Worm (Caenorhabditis elegans) whole organism, late embryonic: ENCODE data around the gene pqn-35.

Experiments
- K02D7.2 ChIP-seq: sonication (generic microtip); optimal IDR thresholded peaks from 2 replicates; lab custom pipeline; 2017; ENCODE audit warnings: mild to moderate bottlenecking, missing genetic modification characterization, missing compliant biosample characterization
- T23F11.4 ChIP-seq: fragments of 200-800 bp; sonication (Bioruptor generic); optimal IDR thresholded peaks from 2 replicates; lab custom pipeline; 2018; ENCODE audit warnings: mild to moderate bottlenecking, missing genetic modification characterization, missing compliant biosample characterization
- ama-1 ChIP-seq: fragments of 150-350 bp; optimal IDR thresholded peaks from 2 replicates; lab custom pipeline; 2014
- ceh-9 ChIP-seq: sonication (generic microtip); optimal IDR thresholded peaks from 2 replicates; lab custom pipeline; 2016; ENCODE audit warnings: mild to moderate bottlenecking, missing genetic modification characterization, inconsistent platforms, missing compliant biosample characterization
- dmd-4 ChIP-seq: sonication (generic microtip); optimal IDR thresholded peaks from 2 replicates; lab custom pipeline; 2016; ENCODE audit warnings: borderline replicate concordance, missing genetic modification characterization, missing compliant biosample characterization
- dve-1 ChIP-seq: sonication (generic microtip); optimal IDR thresholded peaks from 2 replicates; lab custom pipeline; 2017; ENCODE audit warnings: antibody characterized with exemption, mild to moderate bottlenecking, missing genetic modification characterization, missing compliant biosample characterization
- eyg-1 ChIP-seq: sonication (generic microtip); optimal IDR thresholded peaks from 2 replicates; lab custom pipeline; 2016; ENCODE audit warnings: missing genotype, missing genetic modification characterization, missing compliant biosample characterization
- lin-11 ChIP-seq: fragments of 200-800 bp; sonication (Bioruptor generic); optimal IDR thresholded peaks from 2 replicates; lab custom pipeline; 2018; ENCODE audit warnings: mild to moderate bottlenecking, missing genetic modification characterization, missing compliant biosample characterization
- odd-2 ChIP-seq: sonication (generic microtip); optimal IDR thresholded peaks from 2 replicates; lab custom pipeline; 2017; ENCODE audit warnings: antibody characterized with exemption, mild to moderate bottlenecking, missing genetic modification characterization, missing compliant biosample characterization
- pag-3 ChIP-seq: sonication (generic microtip); optimal IDR thresholded peaks from 2 replicates; lab custom pipeline; 2016; ENCODE audit warnings: missing compliant biosample characterization, missing genetic modification characterization, borderline replicate concordance
- pros-1 ChIP-seq: fragments of 150-350 bp; optimal IDR thresholded peaks from 2 replicates; lab custom pipeline; 2014; ENCODE audit warnings: missing biosample characterization, missing genetic modification reagents, missing genetic modification characterization
- sox-4 ChIP-seq: sonication (generic microtip); optimal IDR thresholded peaks from 2 replicates; lab custom pipeline; 2017; ENCODE audit warnings: mild to moderate bottlenecking, missing genetic modification characterization, inconsistent platforms, missing compliant biosample characterization
- unc-3 ChIP-seq, 2 experiments: fragments of 200-800 bp in 1 of 2; sonication (Bioruptor generic) in 1 of 2; sonication (generic microtip) in 1 of 2; conservative IDR thresholded peaks in 1 of 2; optimal IDR thresholded peaks in 1 of 2; 2 replicates each; pipeline versions ENCODE4 v1.3.6 to Lab custom; 2016 to 2022; ENCODE audit warnings: missing compliant biosample characterization in 2 of 2, missing genetic modification characterization in 2 of 2, missing genetic modification reagents in 1 of 2
- ztf-16 ChIP-seq: sonication (generic microtip); optimal IDR thresholded peaks from 2 replicates; lab custom pipeline; 2017; ENCODE audit warnings: missing genetic modification characterization, missing compliant biosample characterization

DNA sequence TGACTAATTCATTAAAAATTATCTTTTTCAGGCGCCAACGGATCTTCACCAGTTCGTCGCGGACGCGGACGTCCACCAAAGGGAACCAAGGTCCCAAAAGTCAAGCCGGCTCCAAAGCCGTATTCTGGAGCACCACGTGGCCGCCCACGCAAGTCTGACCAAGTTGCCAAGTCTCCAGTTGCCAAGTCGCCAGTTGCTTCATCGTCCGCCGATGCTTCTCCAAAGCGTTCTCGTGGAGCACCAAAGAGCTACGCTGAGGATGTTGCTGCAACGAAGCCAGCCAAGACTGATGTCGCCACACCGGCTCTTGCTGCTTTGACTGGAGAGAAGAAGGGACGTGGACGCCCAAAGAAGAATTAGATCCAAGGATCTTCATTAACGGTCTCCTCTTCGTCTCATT, 60.4 kb downstream of the pqn-35 start:
- TF ChIP-seq K02D7.2 (tag; lab: Kevin White, UChicago) (no peak), ztf-16 (tag; lab: Kevin White, UChicago) (no peak), eyg-1 (tag; lab: Kevin White, UChicago) (no peak), ceh-9 (tag; lab: Kevin White, UChicago) (no peak), pag-3 (tag; lab: Kevin White, UChicago) (no peak), unc-3 (GFP tag; conservative IDR thresholded peaks at IDR 0.05; lab: Robert Waterston, UW) (no peak), unc-3 (tag; optimal IDR thresholded peaks at IDR 0.05; lab: Kevin White, UChicago) (no peak), sox-4 (tag; lab: Kevin White, UChicago) (no peak), odd-2 (tag; lab: Kevin White, UChicago) (no peak), dmd-4 (tag; lab: Kevin White, UChicago) (no peak), pros-1 (tag; lab: Kevin White, UChicago) (no peak), lin-11 (tag; lab: Kevin White, UChicago) (no peak), T23F11.4 (GFP tag; lab: Kevin White, UChicago) (no peak), ama-1 (lab: Kevin White, UChicago) (no peak), dve-1 (no peak)
